Fruit fly (Drosophila melanogaster) whole organism, embryonic: ENCODE results near the gene Mgat4b.

Source experiments
- ATbp ChIP-seq: fragments of 200-800 bp; sonication (Bioruptor generic); optimal IDR thresholded peaks from 2 replicates; lab custom pipeline; 2017; ENCODE audit warnings: missing biosample characterization, mild to moderate bottlenecking, missing genetic modification characterization, missing genetic modification reagents
- Ada2b ChIP-seq: fragments of 200-800 bp; sonication (Bioruptor generic); IDR thresholded peaks from 2 replicates; pipeline ENCODE4 v1.3.6; 2022; ENCODE audit warnings: missing biosample characterization, missing genetic modification characterization
- Atf3 ChIP-seq: fragments of 200-800 bp; sonication (Bioruptor generic); optimal IDR thresholded peaks from 3 replicates; lab custom pipeline; 2016; ENCODE audit warnings: missing biosample characterization, missing genetic modification characterization
- Blimp-1 ChIP-seq: fragments of 200-800 bp; sonication (Bioruptor generic); optimal IDR thresholded peaks from 3 replicates; lab custom pipeline; 2018; ENCODE audit warnings: missing biosample characterization, missing genetic modification characterization, mild to moderate bottlenecking, moderate library complexity, missing genetic modification reagents
- CG10267 ChIP-seq: fragments of 200-800 bp; sonication (Bioruptor generic); optimal IDR thresholded peaks from 2 replicates; lab custom pipeline; 2018; ENCODE audit warnings: missing biosample characterization, mild to moderate bottlenecking, missing genetic modification characterization, moderate library complexity
- CG11695 ChIP-seq: fragments of 200-800 bp; sonication (Bioruptor generic); IDR thresholded peaks from 3 replicates; pipeline ENCODE4 v1.3.6; 2022; ENCODE audit warnings: missing biosample characterization, missing genetic modification characterization
- CG12236 ChIP-seq: fragments of 200-800 bp; sonication (Bioruptor generic); optimal IDR thresholded peaks from 2 replicates; lab custom pipeline; 2016; ENCODE audit warnings: missing biosample characterization, missing genetic modification characterization
- CG13775 ChIP-seq: fragments of 200-800 bp; sonication (Bioruptor generic); optimal IDR thresholded peaks from 3 replicates; lab custom pipeline; 2017; ENCODE audit warnings: missing biosample characterization, mild to moderate bottlenecking, missing genetic modification characterization
- CG18011 ChIP-seq: fragments of 200-800 bp; sonication (Bioruptor generic); optimal IDR thresholded peaks from 2 replicates; lab custom pipeline; 2017; ENCODE audit warnings: missing biosample characterization, missing genetic modification characterization, mild to moderate bottlenecking, moderate library complexity, missing genotype
- CG2202 ChIP-seq: fragments of 200-800 bp; sonication (Bioruptor generic); optimal IDR thresholded peaks from 2 replicates; lab custom pipeline; 2018; ENCODE audit warnings: missing biosample characterization, mild to moderate bottlenecking, missing genetic modification characterization
- CG2875 ChIP-seq: fragments of 200-800 bp; sonication (Bioruptor generic); optimal IDR thresholded peaks from 2 replicates; lab custom pipeline; 2017; ENCODE audit warnings: missing biosample characterization, mild to moderate bottlenecking, missing genetic modification characterization, missing genetic modification reagents
- CG31441 ChIP-seq: fragments of 200-800 bp; sonication (Bioruptor generic); IDR thresholded peaks from 2 replicates; pipeline ENCODE4 v1.3.6; 2022; ENCODE audit warnings: missing biosample characterization, missing genetic modification characterization
- CG33557 ChIP-seq: fragments of 200-800 bp; sonication (Bioruptor generic); optimal IDR thresholded peaks from 2 replicates; lab custom pipeline; 2019; ENCODE audit warnings: missing biosample characterization, mild to moderate bottlenecking, missing genetic modification characterization, moderate library complexity
- CG34376 ChIP-seq: fragments of 200-800 bp; sonication (Bioruptor generic); optimal IDR thresholded peaks from 2 replicates; lab custom pipeline; 2018; ENCODE audit warnings: missing biosample characterization, mild to moderate bottlenecking, missing genetic modification characterization
- CG3726 ChIP-seq: fragments of 200-800 bp; sonication (Bioruptor generic); IDR thresholded peaks from 3 replicates; pipeline ENCODE4, ENCODE4 v1.3.6; 2022; ENCODE audit warnings: missing biosample characterization, missing genetic modification characterization
- CG4328 ChIP-seq: fragments of 200-800 bp; sonication (Bioruptor generic); optimal IDR thresholded peaks from 3 replicates; lab custom pipeline; 2017; ENCODE audit warnings: missing biosample characterization, missing genetic modification reagents, missing genetic modification characterization
- CG4424 ChIP-seq: fragments of 200-800 bp; sonication (Bioruptor generic); optimal IDR thresholded peaks from 3 replicates; lab custom pipeline; 2016; ENCODE audit warnings: missing biosample characterization, missing genetic modification characterization
- CG6689 ChIP-seq: fragments of 200-800 bp; sonication (Bioruptor generic); IDR thresholded peaks from 2 replicates; pipeline ENCODE4 v1.3.6; 2022; ENCODE audit warnings: missing biosample characterization, missing genetic modification characterization
- CG7839 ChIP-seq: fragments of 200-800 bp; sonication (Bioruptor generic); optimal IDR thresholded peaks from 3 replicates; lab custom pipeline; 2018; ENCODE audit warnings: missing biosample characterization, mild to moderate bottlenecking, missing genetic modification characterization, moderate library complexity
- CG8359 ChIP-seq: fragments of 200-800 bp; sonication (Bioruptor generic); optimal IDR thresholded peaks from 2 replicates; lab custom pipeline; 2017; ENCODE audit warnings: missing biosample characterization, mild to moderate bottlenecking, missing genetic modification characterization, borderline replicate concordance
- CG9727 ChIP-seq: fragments of 200-800 bp; sonication (Bioruptor generic); optimal IDR thresholded peaks from 3 replicates; lab custom pipeline; 2017; ENCODE audit warnings: missing biosample characterization, mild to moderate bottlenecking, missing genetic modification characterization
- CG9932 ChIP-seq: fragments of 200-800 bp; sonication (Bioruptor generic); IDR thresholded peaks from 2 replicates; pipeline ENCODE4 v1.3.6; 2022; ENCODE audit warnings: missing biosample characterization, missing genetic modification characterization
- CrebB ChIP-seq: fragments of 200-800 bp; sonication (Bioruptor generic); optimal IDR thresholded peaks from 3 replicates; lab custom pipeline; 2018; ENCODE audit warnings: missing biosample characterization, mild to moderate bottlenecking, missing genetic modification characterization
- Dll ChIP-seq: fragments of 200-800 bp; sonication (Bioruptor generic); IDR thresholded peaks from 4 replicates; pipeline ENCODE4 v1.3.6; 2022; ENCODE audit warnings: missing biosample characterization, missing genetic modification characterization; ENCODE audit not compliant: partially characterized antibody
- Doc3 ChIP-seq: fragments of 200-800 bp; sonication (Bioruptor generic); IDR thresholded peaks from 3 replicates; pipeline ENCODE4 v1.3.6; 2022; ENCODE audit warnings: missing biosample characterization, missing genetic modification characterization; ENCODE audit not compliant: partially characterized antibody
- H15 ChIP-seq: fragments of 200-800 bp; sonication (Bioruptor generic); IDR thresholded peaks from 3 replicates; pipeline ENCODE4 v1.3.6; 2022; ENCODE audit warnings: missing biosample characterization, missing genetic modification characterization
- HLH3B ChIP-seq: fragments of 200-800 bp; sonication (Bioruptor generic); IDR thresholded peaks from 2 replicates; pipeline ENCODE4 v1.3.6; 2022; ENCODE audit warnings: missing biosample characterization, missing genetic modification characterization
- NC2α ChIP-seq: fragments of 200-800 bp; sonication (Bioruptor generic); optimal IDR thresholded peaks from 2 replicates; lab custom pipeline; 2016; ENCODE audit warnings: missing biosample characterization, missing genetic modification characterization
- Nf-YC ChIP-seq: fragments of 200-800 bp; optimal IDR thresholded peaks from 3 replicates; lab custom pipeline; 2019; ENCODE audit warnings: missing biosample characterization, mild to moderate bottlenecking, missing genetic modification characterization, moderate library complexity
- Ravus ChIP-seq: fragments of 200-800 bp; sonication (Bioruptor generic); IDR thresholded peaks from 2 replicates; pipeline ENCODE4 v1.3.6; 2022; ENCODE audit warnings: missing biosample characterization, missing genetic modification characterization
- Vsx1 ChIP-seq: fragments of 200-800 bp; sonication (Bioruptor generic); optimal IDR thresholded peaks from 2 replicates; lab custom pipeline; 2017; ENCODE audit warnings: missing biosample characterization, mild to moderate bottlenecking, missing genetic modification characterization, missing genetic modification reagents
- aop ChIP-seq: fragments of 200-800 bp; sonication (Bioruptor generic); IDR thresholded peaks from 2 replicates; pipeline ENCODE4 v1.3.6; 2022; ENCODE audit warnings: missing biosample characterization, missing genetic modification characterization
- az2 ChIP-seq: fragments of 200-800 bp; sonication (Bioruptor generic); optimal IDR thresholded peaks from 3 replicates; lab custom pipeline; 2016; ENCODE audit warnings: missing biosample characterization, missing genetic modification characterization
- chinmo ChIP-seq: fragments of 200-800 bp; sonication (Bioruptor generic); IDR thresholded peaks from 4 replicates; pipeline ENCODE4 v1.3.6; 2022; ENCODE audit warnings: missing biosample characterization, missing genetic modification characterization; ENCODE audit not compliant: partially characterized antibody
- crc ChIP-seq: fragments of 200-800 bp; sonication (Bioruptor generic); optimal IDR thresholded peaks from 2 replicates; lab custom pipeline; 2016; ENCODE audit warnings: missing biosample characterization, missing genetic modification characterization
- da ChIP-seq: fragments of 200-800 bp; sonication (Bioruptor generic); optimal IDR thresholded peaks from 2 replicates; lab custom pipeline; 2016; ENCODE audit warnings: missing biosample characterization, missing genetic modification characterization
- dati ChIP-seq: fragments of 200-800 bp; sonication (Bioruptor generic); IDR thresholded peaks from 2 replicates; pipeline ENCODE4 v1.3.6; 2022; ENCODE audit warnings: missing biosample characterization, missing genetic modification characterization
- fd102C ChIP-seq: fragments of 200-800 bp; sonication (Bioruptor generic); optimal IDR thresholded peaks from 2 replicates; lab custom pipeline; 2018; ENCODE audit warnings: missing biosample characterization, mild to moderate bottlenecking, missing genetic modification characterization, moderate library complexity
- gsb-n ChIP-seq: fragments of 200-800 bp; sonication (Bioruptor generic); optimal IDR thresholded peaks from 3 replicates; lab custom pipeline; 2018; ENCODE audit warnings: missing biosample characterization, mild to moderate bottlenecking, missing genetic modification characterization
- ham ChIP-seq: fragments of 200-800 bp; sonication (Bioruptor generic); IDR thresholded peaks from 2 replicates; pipeline ENCODE4 v1.3.6; 2022; ENCODE audit warnings: missing biosample characterization, missing genetic modification characterization
- ind ChIP-seq: fragments of 200-800 bp; sonication (Bioruptor generic); optimal IDR thresholded peaks from 3 replicates; lab custom pipeline; 2016; ENCODE audit warnings: missing biosample characterization, missing genetic modification characterization
- jigr1 ChIP-seq: fragments of 200-800 bp; sonication (Bioruptor generic); IDR thresholded peaks from 3 replicates; pipeline ENCODE4 v1.3.6; 2022; ENCODE audit warnings: missing biosample characterization, missing genetic modification characterization
- maf-S ChIP-seq: fragments of 200-800 bp; sonication (Bioruptor generic); optimal IDR thresholded peaks from 2 replicates; lab custom pipeline; 2016; ENCODE audit warnings: missing biosample characterization, missing genetic modification characterization
- nom ChIP-seq: fragments of 200-800 bp; sonication (Bioruptor generic); optimal IDR thresholded peaks from 2 replicates; lab custom pipeline; 2017; ENCODE audit warnings: missing biosample characterization, missing genetic modification characterization, mild to moderate bottlenecking, moderate library complexity, missing genetic modification reagents
- pb ChIP-seq: fragments of 200-800 bp; sonication (Bioruptor generic); optimal IDR thresholded peaks from 3 replicates; lab custom pipeline; 2016; ENCODE audit warnings: missing biosample characterization, missing genetic modification characterization
- ro ChIP-seq: fragments of 200-800 bp; sonication (Bioruptor generic); IDR thresholded peaks from 2 replicates; pipeline ENCODE4 v1.3.6; 2022; ENCODE audit warnings: missing biosample characterization, missing genetic modification characterization
- tna ChIP-seq: fragments of 200-800 bp; sonication (Bioruptor generic); IDR thresholded peaks from 2 replicates; pipeline ENCODE4 v1.3.6; 2022; ENCODE audit warnings: missing biosample characterization, missing genetic modification characterization; ENCODE audit not compliant: partially characterized antibody
- trem ChIP-seq: fragments of 200-800 bp; optimal IDR thresholded peaks from 3 replicates; lab custom pipeline; 2019; ENCODE audit warnings: missing biosample characterization, mild to moderate bottlenecking, missing genetic modification characterization, moderate library complexity
- unc-4 ChIP-seq: fragments of 200-800 bp; sonication (Bioruptor generic); IDR thresholded peaks from 2 replicates; pipeline ENCODE4 v1.3.6; 2022; ENCODE audit warnings: missing biosample characterization, missing genetic modification characterization; ENCODE audit not compliant: partially characterized antibody
- wor ChIP-seq: fragments of 200-800 bp; sonication (Bioruptor generic); IDR thresholded peaks from 2 replicates; pipeline ENCODE4 v1.3.6; 2022; ENCODE audit warnings: missing biosample characterization, missing genetic modification characterization

Gene Mgat4b

dm6 chr3L:14769183-14769582, at the start of gene Mgat4b:
Mgat4b (minus strand) TSS chr3L:14769283.
- TF ChIP-seq fd102C (no peak), CG18011 (no peak), unc-4 (GFP tag; lab: Robert Waterston, UW) (no peak), Blimp-1 (GFP tag; lab: Kevin White, UChicago) (no peak), wor (no peak), NC2α (no peak)

dm6 chr3L:14816666-14817065, 47.6 kb upstream of the Mgat4b start:
- TF ChIP-seq ro (no peak), CG34376 (GFP tag; lab: Kevin White, UChicago) (no peak), aop (no peak), chinmo (GFP tag; lab: Robert Waterston, UW) (no peak), CG6689 (GFP tag; lab: Robert Waterston, UW) (0 out of 2 replicates have a peak, but pooled peaks have one; percentile 8), ATbp (no peak), jigr1 (GFP tag; lab: Robert Waterston, UW) (no peak), tna (GFP tag; lab: Robert Waterston, UW) (no peak), CG11695 (GFP tag; lab: Robert Waterston, UW) (no peak), CG4424 (peak; percentile 59), Ada2b (GFP tag; lab: Robert Waterston, UW) (no peak), HLH3B (GFP tag; lab: Robert Waterston, UW) (no peak), CG31441 (GFP tag; lab: Robert Waterston, UW) (0 out of 2 replicates have a peak, but pooled peaks have one; percentile 23), CG13775 (GFP tag; lab: Kevin White, UChicago) (no peak), nom (GFP tag; lab: Kevin White, UChicago) (no peak), gsb-n (tag; lab: Kevin White, UChicago) (no peak), CG12236 (GFP tag; lab: Kevin White, UChicago) (no peak), CG8359 (GFP tag; lab: Kevin White, UChicago) (peak; percentile 2), CG3726 (no peak), pb (GFP tag; lab: Kevin White, UChicago) (no peak), ham (GFP tag; lab: Robert Waterston, UW) (no peak), CG7839 (no peak), Doc3 (no peak), CG33557 (no peak), CG9727 (GFP tag; lab: Kevin White, UChicago) (peak; percentile 15), CG9932 (GFP tag; lab: Robert Waterston, UW) (no peak), az2 (GFP tag; lab: Kevin White, UChicago) (no peak), CrebB (tag; lab: Kevin White, UChicago) (no peak), Nf-YC (tag; lab: Kevin White, UChicago) (no peak), CG2875 (GFP tag; lab: Kevin White, UChicago) (no peak), Atf3 (GFP tag; lab: Kevin White, UChicago) (no peak), da (no peak), CG10267 (tag; lab: Kevin White, UChicago) (peak; percentile 11), crc (GFP tag; lab: Kevin White, UChicago) (no peak), dati (GFP tag; lab: Robert Waterston, UW) (no peak), CG4328 (GFP tag; lab: Kevin White, UChicago) (no peak), Dll (no peak), Vsx1 (no peak), Ravus (GFP tag; lab: Robert Waterston, UW) (no peak), H15 (GFP tag; lab: Robert Waterston, UW) (no peak), ind (peak; percentile 14), trem (peak; percentile 28), CG2202 (tag; lab: Kevin White, UChicago) (no peak), maf-S (no peak)
